Fruit fly (Drosophila melanogaster) whole organism, embryonic: Measurements from ENCODE around the gene Cyt-c-p.

Experiments used
- CG11093 ChIP-seq: fragments of 200-800 bp; sonication (Bioruptor generic); IDR thresholded peaks from 3 replicates; pipeline ENCODE4 v1.3.6; 2022; ENCODE audit warnings: missing biosample characterization, missing genetic modification characterization
- CG14050 ChIP-seq: fragments of 200-800 bp; sonication (Bioruptor generic); IDR thresholded peaks from 3 replicates; pipeline ENCODE4 v1.3.6; 2022; ENCODE audit warnings: missing biosample characterization, missing genetic modification characterization
- CG1603 ChIP-seq: fragments of 200-800 bp; sonication (Bioruptor generic); optimal IDR thresholded peaks from 2 replicates; lab custom pipeline; 2019; ENCODE audit warnings: missing biosample characterization, mild to moderate bottlenecking, missing genetic modification characterization, moderate library complexity
- CG17186 ChIP-seq: fragments of 200-800 bp; sonication (Bioruptor generic); optimal IDR thresholded peaks from 3 replicates; lab custom pipeline; 2017; ENCODE audit warnings: missing biosample characterization, missing genetic modification reagents, missing genetic modification characterization
- CG17328 ChIP-seq: fragments of 200-800 bp; sonication (Bioruptor generic); IDR thresholded peaks from 2 replicates; pipeline ENCODE4 v1.3.6; 2022; ENCODE audit warnings: missing biosample characterization, missing genetic modification characterization
- CG1832 ChIP-seq: fragments of 200-800 bp; sonication (Bioruptor generic); optimal IDR thresholded peaks from 2 replicates; lab custom pipeline; 2017; ENCODE audit warnings: missing biosample characterization, mild to moderate bottlenecking, missing genetic modification characterization, inconsistent platforms
- CG3065 ChIP-seq: fragments of 200-800 bp; sonication (Bioruptor generic); optimal IDR thresholded peaks from 2 replicates; lab custom pipeline; 2016; ENCODE audit warnings: missing biosample characterization, missing genetic modification characterization
- CG32772 ChIP-seq: fragments of 200-800 bp; sonication (Bioruptor generic); IDR thresholded peaks from 2 replicates; pipeline ENCODE4 v1.3.6; 2022; ENCODE audit warnings: missing biosample characterization, missing genetic modification characterization
- CG3838 ChIP-seq: fragments of 200-800 bp; sonication (Bioruptor generic); optimal IDR thresholded peaks from 3 replicates; lab custom pipeline; 2016; ENCODE audit warnings: missing biosample characterization, missing genetic modification characterization
- CG5180 ChIP-seq: fragments of 200-800 bp; sonication (Bioruptor generic); optimal IDR thresholded peaks from 3 replicates; lab custom pipeline; 2017; ENCODE audit warnings: missing biosample characterization, missing genetic modification characterization, mild to moderate bottlenecking, moderate library complexity, missing genetic modification reagents
- CG8765 ChIP-seq: fragments of 200-800 bp; sonication (Bioruptor generic); IDR thresholded peaks from 2 replicates; pipeline ENCODE4 v1.3.6; 2022; ENCODE audit warnings: missing biosample characterization, missing genetic modification characterization
- CG9727 ChIP-seq: fragments of 200-800 bp; sonication (Bioruptor generic); optimal IDR thresholded peaks from 3 replicates; lab custom pipeline; 2017; ENCODE audit warnings: missing biosample characterization, mild to moderate bottlenecking, missing genetic modification characterization
- CG9797 ChIP-seq: fragments of 200-800 bp; sonication (Bioruptor generic); optimal IDR thresholded peaks from 3 replicates; lab custom pipeline; 2018; ENCODE audit warnings: missing biosample characterization, mild to moderate bottlenecking, missing genetic modification characterization
- CG9932 ChIP-seq: fragments of 200-800 bp; sonication (Bioruptor generic); IDR thresholded peaks from 2 replicates; pipeline ENCODE4 v1.3.6; 2022; ENCODE audit warnings: missing biosample characterization, missing genetic modification characterization
- Drgx ChIP-seq: fragments of 200-800 bp; sonication (Bioruptor generic); IDR thresholded peaks from 2 replicates; pipeline ENCODE4 v1.3.6; 2022; ENCODE audit warnings: missing biosample characterization, missing genetic modification characterization
- Gsc ChIP-seq: fragments of 200-800 bp; sonication (Bioruptor generic); IDR thresholded peaks from 2 replicates; pipeline ENCODE4 v1.3.6; 2022; ENCODE audit warnings: missing biosample characterization, missing genetic modification characterization
- Hmr ChIP-seq: fragments of 200-800 bp; sonication (Bioruptor generic); optimal IDR thresholded peaks from 3 replicates; lab custom pipeline; 2017; ENCODE audit warnings: mild to moderate bottlenecking, missing biosample characterization, missing genetic modification reagents, missing genetic modification characterization
- Hsf ChIP-seq: fragments of 200-800 bp; sonication (Bioruptor generic); optimal IDR thresholded peaks from 3 replicates; lab custom pipeline; 2016; ENCODE audit warnings: missing biosample characterization, missing genetic modification characterization
- Lhr ChIP-seq: fragments of 200-800 bp; sonication (Bioruptor generic); optimal IDR thresholded peaks from 3 replicates; lab custom pipeline; 2017; ENCODE audit warnings: mild to moderate bottlenecking, missing biosample characterization, missing genetic modification reagents, missing genetic modification characterization
- Scr ChIP-seq: fragments of 200-800 bp; sonication (Bioruptor generic); IDR thresholded peaks from 2 replicates; pipeline ENCODE4 v1.3.6; 2022; ENCODE audit warnings: missing biosample characterization, missing genetic modification characterization; ENCODE audit not compliant: partially characterized antibody
- Sox100B ChIP-seq: fragments of 200-800 bp; sonication (Bioruptor generic); optimal IDR thresholded peaks from 3 replicates; lab custom pipeline; 2018; ENCODE audit warnings: missing biosample characterization, mild to moderate bottlenecking, missing genetic modification characterization
- Spps ChIP-seq: fragments of 200-800 bp; sonication (Bioruptor generic); optimal IDR thresholded peaks from 2 replicates; lab custom pipeline; 2018; ENCODE audit warnings: missing biosample characterization, mild to moderate bottlenecking, missing genetic modification characterization
- Trl ChIP-seq, 3 experiments: fragments of >200 bp in 2 of 3; fragments of 200-800 bp in 1 of 3; sonication (Bioruptor generic) in 1 of 3; optimal IDR thresholded peaks; 2 replicates in 1 of 3; 3 replicates in 2 of 3; lab custom pipeline; 2016 to 2017; ENCODE audit warnings: missing biosample characterization in 1 of 3, missing genetic modification characterization in 1 of 3
- br ChIP-seq: fragments of >200 bp; optimal IDR thresholded peaks from 2 replicates; lab custom pipeline; 2017
- btn ChIP-seq: fragments of 200-800 bp; sonication (Bioruptor generic); optimal IDR thresholded peaks from 2 replicates; lab custom pipeline; 2016; ENCODE audit warnings: missing biosample characterization, missing genetic modification characterization
- cad ChIP-seq: fragments of >200 bp; optimal IDR thresholded peaks from 2 replicates; lab custom pipeline; 2017; ENCODE audit warnings: missing biosample characterization, missing genetic modification characterization
- cg ChIP-seq: fragments of 200-800 bp; sonication (Bioruptor generic); optimal IDR thresholded peaks from 3 replicates; lab custom pipeline; 2019; ENCODE audit warnings: missing biosample characterization, mild to moderate bottlenecking, missing genetic modification characterization, moderate library complexity
- chm ChIP-seq: fragments of 200-800 bp; sonication (Bioruptor generic); IDR thresholded peaks from 2 replicates; pipeline ENCODE4 v1.3.6; 2022; ENCODE audit warnings: missing biosample characterization, missing genetic modification characterization
- ci ChIP-seq: fragments of 200-800 bp; sonication (Bioruptor generic); IDR thresholded peaks from 3 replicates; pipeline ENCODE4 v1.3.6; 2022; ENCODE audit warnings: missing biosample characterization, missing genetic modification characterization
- corto ChIP-seq: fragments of 200-800 bp; sonication (Bioruptor generic); optimal IDR thresholded peaks from 2 replicates; lab custom pipeline; 2016; ENCODE audit warnings: missing biosample characterization, mild to moderate bottlenecking, missing genetic modification characterization, moderate library complexity
- crp ChIP-seq, 2 experiments: fragments of 200-800 bp; sonication (Bioruptor generic); optimal IDR thresholded peaks; 2 replicates in 1 of 2; 3 replicates in 1 of 2; lab custom pipeline; 2017; ENCODE audit warnings: missing biosample characterization in 2 of 2, missing genetic modification characterization in 2 of 2, mild to moderate bottlenecking in 1 of 2, moderate library complexity in 1 of 2
- danr ChIP-seq: fragments of 200-800 bp; sonication (Bioruptor generic); IDR thresholded peaks from 2 replicates; pipeline ENCODE4 v1.3.6; 2022; ENCODE audit warnings: missing biosample characterization, missing genetic modification characterization
- dati ChIP-seq: fragments of 200-800 bp; sonication (Bioruptor generic); IDR thresholded peaks from 2 replicates; pipeline ENCODE4 v1.3.6; 2022; ENCODE audit warnings: missing biosample characterization, missing genetic modification characterization
- esg ChIP-seq: fragments of 200-800 bp; sonication (Bioruptor generic); conservative IDR thresholded peaks from 2 replicates; pipeline ENCODE4 v1.3.6; 2022; ENCODE audit warnings: missing biosample characterization, missing genetic modification characterization
- grau ChIP-seq: fragments of 200-800 bp; optimal IDR thresholded peaks from 3 replicates; lab custom pipeline; 2019; ENCODE audit warnings: missing biosample characterization, mild to moderate bottlenecking, missing genetic modification characterization, moderate library complexity
- gro ChIP-seq: fragments of 200-800 bp; sonication (Bioruptor generic); optimal IDR thresholded peaks from 2 replicates; lab custom pipeline; 2016; ENCODE audit warnings: missing biosample characterization, missing genetic modification characterization
- h ChIP-seq: fragments of >200 bp; optimal IDR thresholded peaks from 2 replicates; lab custom pipeline; 2017
- hkb ChIP-seq, 2 experiments: fragments of 200-800 bp in 1 of 2; fragments of >200 bp in 1 of 2; sonication (Bioruptor generic) in 1 of 2; IDR thresholded peaks in 1 of 2; optimal IDR thresholded peaks in 1 of 2; 2 replicates each; pipeline versions ENCODE4 v1.3.6 to Lab custom; 2017 to 2022; ENCODE audit warnings: missing biosample characterization in 1 of 2, missing genetic modification characterization in 1 of 2
- insv ChIP-seq, 2 experiments: fragments of 200-800 bp; sonication (Bioruptor generic); optimal IDR thresholded peaks; 3 replicates each; lab custom pipeline; 2016 to 2018; ENCODE audit warnings: missing biosample characterization in 2 of 2, missing genetic modification characterization in 2 of 2
- ken ChIP-seq: fragments of 200-800 bp; sonication (Bioruptor generic); IDR thresholded peaks from 3 replicates; pipeline ENCODE4 v1.3.6; 2022; ENCODE audit warnings: missing biosample characterization, missing genetic modification characterization
- lbe ChIP-seq: fragments of 200-800 bp; sonication (Bioruptor generic); optimal IDR thresholded peaks from 2 replicates; lab custom pipeline; 2016; ENCODE audit warnings: missing biosample characterization, mild to moderate bottlenecking, missing genetic modification characterization
- mam ChIP-seq: fragments of 200-800 bp; sonication (Bioruptor generic); optimal IDR thresholded peaks from 3 replicates; lab custom pipeline; 2016; ENCODE audit warnings: missing biosample characterization, missing genetic modification characterization
- pan ChIP-seq, 4 experiments: fragments of >200 bp in 3 of 4; fragments of 200-800 bp in 1 of 4; sonication (Bioruptor generic) in 1 of 4; optimal IDR thresholded peaks in 3 of 4; IDR thresholded peaks in 1 of 4; 2 replicates each; pipeline versions ENCODE4 v1.3.6 to Lab custom; 2017 to 2022; ENCODE audit warnings: missing biosample characterization in 2 of 4, missing genetic modification characterization in 2 of 4, mixed read lengths in 1 of 4
- psq ChIP-seq: fragments of 200-800 bp; sonication (Bioruptor generic); optimal IDR thresholded peaks from 2 replicates; lab custom pipeline; 2017; ENCODE audit warnings: missing biosample characterization, missing genetic modification characterization
- shn ChIP-seq: fragments of 200-800 bp; sonication (Bioruptor generic); optimal IDR thresholded peaks from 3 replicates; lab custom pipeline; 2016; ENCODE audit warnings: missing biosample characterization, missing genetic modification characterization
- stc ChIP-seq: fragments of 200-800 bp; sonication (Bioruptor generic); IDR thresholded peaks from 2 replicates; pipeline ENCODE4 v1.3.6; 2022; ENCODE audit warnings: missing biosample characterization, missing genetic modification characterization
- stwl ChIP-seq: fragments of 200-800 bp; sonication (Bioruptor generic); optimal IDR thresholded peaks from 3 replicates; lab custom pipeline; 2018; ENCODE audit warnings: missing biosample characterization, mild to moderate bottlenecking, missing genetic modification characterization, moderate library complexity
- ttk ChIP-seq: fragments of 200-800 bp; sonication (Bioruptor generic); IDR thresholded peaks from 2 replicates; pipeline ENCODE4 v2.1.2; 2022; ENCODE audit warnings: missing biosample characterization, missing genetic modification characterization
- vvl ChIP-seq: fragments of 200-800 bp; sonication (Bioruptor generic); IDR thresholded peaks from 2 replicates; pipeline ENCODE4 v1.3.6; 2022; ENCODE audit warnings: missing biosample characterization, missing genetic modification characterization
- zen2 ChIP-seq: fragments of 200-800 bp; sonication (Bioruptor generic); IDR thresholded peaks from 3 replicates; pipeline ENCODE4 v1.3.6; 2022; ENCODE audit warnings: missing biosample characterization, missing genetic modification characterization; ENCODE audit not compliant: partially characterized antibody

Gene Cyt-c-p

DNA sequence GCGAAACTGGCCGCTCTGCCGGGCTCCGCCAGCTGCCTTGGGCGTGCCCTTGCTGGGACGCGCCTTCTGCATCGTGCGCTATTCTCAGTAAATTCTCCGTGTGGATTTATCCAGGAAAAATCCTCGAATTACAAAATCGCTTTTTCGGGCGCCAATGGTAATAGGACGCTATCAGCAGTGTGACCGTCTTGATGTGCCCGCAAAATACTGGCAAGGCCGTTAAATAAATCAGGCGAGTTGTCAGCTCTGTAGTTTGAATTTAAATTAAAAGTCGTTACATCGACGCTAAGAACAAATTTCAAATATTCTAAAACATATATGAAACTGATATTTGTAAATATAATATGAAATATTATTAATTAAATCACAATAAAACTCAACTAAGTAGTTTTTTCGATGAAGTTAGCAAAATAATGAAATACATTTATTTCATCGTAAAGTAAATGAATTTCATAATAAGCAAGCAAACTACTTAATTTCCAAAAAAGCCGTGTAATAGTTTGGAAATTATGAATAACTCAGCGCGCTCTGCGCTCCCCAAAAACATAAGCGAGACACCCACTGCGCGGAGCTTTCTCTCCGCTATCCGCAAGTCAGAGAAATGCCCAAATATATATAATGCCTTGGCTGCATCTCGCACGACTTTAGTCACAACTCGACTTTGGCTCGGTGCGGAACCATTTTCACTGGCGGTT, 18.6 kb downstream of the Cyt-c-p start, which contains the start of the genes glu and ChLD3 (continued):
- TF ChIP-seq Lhr (GFP tag; lab: Kevin White, UChicago) (peak; percentile 72), CG9727 (no peak), CG11093 (no peak), CG8765 (GFP tag; lab: Robert Waterston, UW) (no peak), psq (GFP tag; lab: Kevin White, UChicago) (no peak), zen2 (GFP tag; lab: Robert Waterston, UW) (no peak), CG3065 (GFP tag; lab: Kevin White, UChicago) (no peak), cg (no peak), Spps (tag; lab: Kevin White, UChicago) (no peak), CG5180 (no peak), CG14050 (GFP tag; lab: Robert Waterston, UW) (no peak), btn (GFP tag; lab: Kevin White, UChicago) (no peak), shn (GFP tag; lab: Kevin White, UChicago) (no peak), CG9797 (GFP tag; lab: Kevin White, UChicago) (peak; percentile 77), lbe (GFP tag; lab: Kevin White, UChicago) (no peak), CG17186 (GFP tag; lab: Kevin White, UChicago) (peak; percentile 29), CG9932 (GFP tag; lab: Robert Waterston, UW) (no peak), stwl (tag; lab: Kevin White, UChicago) (peak; percentile 39), esg (GFP tag; lab: Robert Waterston, UW) (no peak), Sox100B (GFP tag; lab: Kevin White, UChicago) (no peak), CG1832 (GFP tag; lab: Kevin White, UChicago) (no peak), Gsc (no peak), cad (GFP tag; lab: Kevin White, UChicago) (no peak), danr (GFP tag; lab: Robert Waterston, UW) (no peak), Scr (GFP tag; lab: Robert Waterston, UW) (no peak), vvl (GFP tag; lab: Robert Waterston, UW) (0 out of 2 replicates have a peak, but pooled peaks have one; percentile 29), hkb (optimal IDR thresholded peaks at IDR 0.05; lab: Kevin White, UChicago) (no peak), hkb (GFP tag; IDR thresholded peaks at IDR 0.05; lab: Robert Waterston, UW) (no peak), ttk (GFP tag; lab: Robert Waterston, UW) (no peak), Hsf (GFP tag; lab: Kevin White, UChicago) (no peak), crp (GFP tag; optimal IDR thresholded peaks at IDR 0.05; lab: Kevin White, UChicago) (no peak), Trl (optimal IDR thresholded peaks at IDR 0.05; lab: Kevin White, UChicago) (no peak), Trl (GFP tag; optimal IDR thresholded peaks at IDR 0.05; lab: Kevin White, UChicago) (no peak), ci (GFP tag; lab: Robert Waterston, UW) (peak; percentile 10; the same call in 1 of the 3 replicates), Drgx (peak; percentile 22; the same call in 1 of the 2 replicates), dati (GFP tag; lab: Robert Waterston, UW) (no peak), CG3838 (GFP tag; lab: Kevin White, UChicago) (no peak), CG1603 (tag; lab: Kevin White, UChicago) (no peak), h (lab: Kevin White, UChicago) (no peak), Hmr (GFP tag; lab: Kevin White, UChicago) (no peak), CG32772 (GFP tag; lab: Robert Waterston, UW) (no peak), gro (no peak), pan (optimal IDR thresholded peaks at IDR 0.05; lab: Kevin White, UChicago) (no peak), pan (GFP tag; optimal IDR thresholded peaks at IDR 0.05 in 1 of 2, IDR thresholded peaks at IDR 0.05 in 1 of 2) (no peak), insv (GFP tag; optimal IDR thresholded peaks at IDR 0.05; lab: Kevin White, UChicago) (no peak), br (no peak), corto (no peak), stc (GFP tag; lab: Robert Waterston, UW) (no peak), ken (GFP tag; lab: Robert Waterston, UW) (no peak), CG17328 (GFP tag; lab: Robert Waterston, UW) (no peak), grau (tag; lab: Kevin White, UChicago) (no peak), mam (GFP tag; lab: Kevin White, UChicago) (no peak), chm (no peak)
